Fruit fly (Drosophila melanogaster): ENCODE data around the gene mwh.

The mwh gene

dm6 chr3L:1183467-1183866, 17.1 kb upstream of the mwh start:
- TF ChIP-seq CG15710 (tag; optimal IDR thresholded peaks at IDR 0.05) (peak; percentile 46), Pif1B (GFP tag; optimal IDR thresholded peaks at IDR 0.05) (no peak), CG8159 (tag; optimal IDR thresholded peaks at IDR 0.05) (peak; percentile 12), D1 (tag; optimal IDR thresholded peaks at IDR 0.05) (no peak), CG10348 (GFP tag; IDR thresholded peaks at IDR 0.05) (no peak), fd96Ca (GFP tag; IDR thresholded peaks at IDR 0.05) (peak; percentile 49; the same call in 1 of the 3 replicates), Ets98B (GFP tag; IDR thresholded peaks at IDR 0.05) (peak; percentile 17; the same call in 1 of the 2 replicates), CG4496 (GFP tag; IDR thresholded peaks at IDR 0.05) (no peak)

- peak; percentile 38 for TF ChIP-seq CG13204 (GFP tag; optimal IDR thresholded peaks at IDR 0.05)
- peak; percentile 64 for TF ChIP-seq gl (tag; optimal IDR thresholded peaks at IDR 0.05)
- peak; percentile 13 for TF ChIP-seq CG14655 (GFP tag; optimal IDR thresholded peaks at IDR 0.05)
- no peak for TF ChIP-seq fd96Ca (GFP tag; IDR thresholded peaks at IDR 0.05)
- peak; percentile 10 for TF ChIP-seq EcR (GFP tag; optimal IDR thresholded peaks at IDR 0.05)
- TF ChIP-seq CG17806 (tag; optimal IDR thresholded peaks at IDR 0.05): no peak
These were observed 11.5 kb upstream of the mwh start, which contains the start of gene CG13912 for dm6 chr3L:1188936-1189659. TSS of gene CG13912 (plus strand) at chr3L:1189588.

dm6 chr3L:1193123-1193844, 7.3 kb upstream of the mwh start, which contains the start of gene Trhn:
TSS of gene Trhn (minus strand) at chr3L:1193173.
- no peak for TF ChIP-seq CG13204 (GFP tag; optimal IDR thresholded peaks at IDR 0.05)
- TF ChIP-seq CG8159 (tag; optimal IDR thresholded peaks at IDR 0.05): no peak
- no peak for TF ChIP-seq Pif1B (GFP tag; optimal IDR thresholded peaks at IDR 0.05)
- no peak for TF ChIP-seq CG34367 (tag; optimal IDR thresholded peaks at IDR 0.05)
- TF ChIP-seq CG4496 (GFP tag; IDR thresholded peaks at IDR 0.05): no peak
- no peak for TF ChIP-seq D1 (tag; optimal IDR thresholded peaks at IDR 0.05)
- no peak for TF ChIP-seq CG9948 (tag; optimal IDR thresholded peaks at IDR 0.05)
- no peak for TF ChIP-seq Snoo (tag; optimal IDR thresholded peaks at IDR 0.05)
- TF ChIP-seq CG32121 (GFP tag; IDR thresholded peaks at IDR 0.05): no peak
- TF ChIP-seq EcR (GFP tag; optimal IDR thresholded peaks at IDR 0.05): no peak
- no peak for TF ChIP-seq gl (tag; optimal IDR thresholded peaks at IDR 0.05)
- no peak for TF ChIP-seq CG14655 (GFP tag; optimal IDR thresholded peaks at IDR 0.05)
- no peak for TF ChIP-seq CG10348 (GFP tag; IDR thresholded peaks at IDR 0.05)

dm6 chr3L:1195202-1195601, 5.4 kb upstream of the mwh start, which contains the start of gene LysX:
TSS of gene LysX (minus strand) at chr3L:1195302.
- no peak for TF ChIP-seq rn (GFP tag; IDR thresholded peaks at IDR 0.05)
- no peak for TF ChIP-seq CG8159 (tag; optimal IDR thresholded peaks at IDR 0.05)
- TF ChIP-seq D1 (tag; optimal IDR thresholded peaks at IDR 0.05): no peak
- no peak for TF ChIP-seq CG10348 (GFP tag; IDR thresholded peaks at IDR 0.05)
- TF ChIP-seq CG17806 (tag; optimal IDR thresholded peaks at IDR 0.05): no peak
- no peak for TF ChIP-seq CG34367 (tag; optimal IDR thresholded peaks at IDR 0.05)

- TF ChIP-seq CG34367 (tag; optimal IDR thresholded peaks at IDR 0.05) (no peak), CG12605 (GFP tag; IDR thresholded peaks at IDR 0.05) (peak; percentile 31; the same call in 1 of the 2 replicates), Ets98B (GFP tag; IDR thresholded peaks at IDR 0.05) (no peak), fd96Ca (GFP tag; IDR thresholded peaks at IDR 0.05) (0 out of 3 replicates have a peak, but pooled peaks have one; percentile 10), CG14655 (GFP tag; optimal IDR thresholded peaks at IDR 0.05) (no peak), EcR (GFP tag; optimal IDR thresholded peaks at IDR 0.05) (no peak), Pif1B (GFP tag; optimal IDR thresholded peaks at IDR 0.05) (no peak), Snoo (tag; optimal IDR thresholded peaks at IDR 0.05) (no peak), CG8159 (tag; optimal IDR thresholded peaks at IDR 0.05) (no peak), CG9948 (tag; optimal IDR thresholded peaks at IDR 0.05) (no peak), D1 (tag; optimal IDR thresholded peaks at IDR 0.05) (no peak), CG32121 (GFP tag; IDR thresholded peaks at IDR 0.05) (no peak), Pif1A (GFP tag; optimal IDR thresholded peaks at IDR 0.05) (no peak), CG8301 (tag; optimal IDR thresholded peaks at IDR 0.05) (no peak), CG13204 (GFP tag; optimal IDR thresholded peaks at IDR 0.05) (no peak), gl (tag; optimal IDR thresholded peaks at IDR 0.05) (no peak), CG17806 (tag; optimal IDR thresholded peaks at IDR 0.05) (no peak), CG4496 (GFP tag; IDR thresholded peaks at IDR 0.05) (peak; percentile 39; the same call in 1 of the 3 replicates), CG15710 (tag; optimal IDR thresholded peaks at IDR 0.05) (no peak), CG10348 (GFP tag; IDR thresholded peaks at IDR 0.05) (no peak), rn (GFP tag; IDR thresholded peaks at IDR 0.05) (no peak)
These were observed 4.6 kb upstream of the mwh start, which contains the start of gene Aplip1 for dm6 chr3L:1195868-1196552. TSS of gene Aplip1 (plus strand) at chr3L:1196317.

All from whole organism, pupa.